Fruit fly (Drosophila melanogaster) whole organism, pupa: ENCODE results near the gene Sas-4.

ENCODE experiments used
- CG10348 ChIP-seq: fragments of 200-800 bp; sonication (Bioruptor generic); IDR thresholded peaks from 2 replicates; pipeline ENCODE4 v1.3.6; 2022; ENCODE audit warnings: missing biosample characterization, missing genetic modification characterization
- CG12605 ChIP-seq: fragments of 200-800 bp; sonication (Bioruptor generic); IDR thresholded peaks from 2 replicates; pipeline ENCODE4 v1.3.6; 2022; ENCODE audit warnings: missing biosample characterization, missing genetic modification characterization
- CG13204 ChIP-seq: fragments of 200-800 bp; sonication (Bioruptor generic); optimal IDR thresholded peaks from 2 replicates; lab custom pipeline; 2018; ENCODE audit warnings: missing biosample characterization, mild to moderate bottlenecking, missing genetic modification characterization, moderate library complexity
- CG14655 ChIP-seq: fragments of 200-800 bp; sonication (Bioruptor generic); optimal IDR thresholded peaks from 3 replicates; lab custom pipeline; 2017; ENCODE audit warnings: mild to moderate bottlenecking, missing biosample characterization, missing genetic modification reagents, missing genetic modification characterization
- CG15710 ChIP-seq: fragments of 200-800 bp; sonication (Bioruptor generic); optimal IDR thresholded peaks from 2 replicates; lab custom pipeline; 2018; ENCODE audit warnings: missing biosample characterization, mild to moderate bottlenecking, missing genetic modification characterization, moderate library complexity
- CG17806 ChIP-seq: fragments of 200-800 bp; sonication (Bioruptor generic); optimal IDR thresholded peaks from 2 replicates; lab custom pipeline; 2018; ENCODE audit warnings: missing biosample characterization, mild to moderate bottlenecking, missing genetic modification characterization, moderate library complexity
- CG32121 ChIP-seq: fragments of 200-800 bp; sonication (Bioruptor generic); IDR thresholded peaks from 2 replicates; pipeline ENCODE4 v1.3.6; 2022; ENCODE audit warnings: missing biosample characterization, missing genetic modification characterization
- CG34367 ChIP-seq: fragments of 200-800 bp; sonication (Bioruptor generic); optimal IDR thresholded peaks from 2 replicates; lab custom pipeline; 2018; ENCODE audit warnings: missing biosample characterization, mild to moderate bottlenecking, missing genetic modification characterization
- CG4496 ChIP-seq: fragments of 200-800 bp; sonication (Bioruptor generic); IDR thresholded peaks from 3 replicates; pipeline ENCODE4 v1.3.6; 2022; ENCODE audit warnings: missing biosample characterization, missing genetic modification characterization
- CG8159 ChIP-seq: fragments of 200-800 bp; sonication (Bioruptor generic); optimal IDR thresholded peaks from 3 replicates; lab custom pipeline; 2018; ENCODE audit warnings: missing biosample characterization, mild to moderate bottlenecking, missing genetic modification characterization, moderate library complexity
- CG8301 ChIP-seq: fragments of 200-800 bp; sonication (Bioruptor generic); optimal IDR thresholded peaks from 2 replicates; lab custom pipeline; 2018; ENCODE audit warnings: missing biosample characterization, mild to moderate bottlenecking, missing genetic modification characterization
- CG9948 ChIP-seq: fragments of 200-800 bp; sonication (Bioruptor generic); optimal IDR thresholded peaks from 2 replicates; lab custom pipeline; 2018; ENCODE audit warnings: missing biosample characterization, mild to moderate bottlenecking, missing genetic modification characterization, moderate library complexity
- D1 ChIP-seq: fragments of 200-800 bp; sonication (Bioruptor generic); optimal IDR thresholded peaks from 2 replicates; lab custom pipeline; 2018; ENCODE audit warnings: missing biosample characterization, mild to moderate bottlenecking, missing genetic modification characterization, moderate library complexity
- EcR ChIP-seq: fragments of 200-800 bp; sonication (Bioruptor generic); optimal IDR thresholded peaks from 3 replicates; lab custom pipeline; 2019; ENCODE audit warnings: missing biosample characterization, missing genetic modification characterization, mild to moderate bottlenecking, moderate library complexity, missing genetic modification reagents
- Ets98B ChIP-seq: fragments of 200-800 bp; sonication (Bioruptor generic); IDR thresholded peaks from 2 replicates; pipeline ENCODE4 v1.3.6; 2022; ENCODE audit warnings: missing biosample characterization, missing genetic modification characterization
- Pif1A ChIP-seq: fragments of 200-800 bp; sonication (Bioruptor generic); optimal IDR thresholded peaks from 3 replicates; lab custom pipeline; 2016; ENCODE audit warnings: missing biosample characterization, missing genetic modification characterization
- Pif1B ChIP-seq: fragments of 200-800 bp; sonication (Bioruptor generic); optimal IDR thresholded peaks from 3 replicates; lab custom pipeline; 2016; ENCODE audit warnings: missing biosample characterization, missing genetic modification characterization
- Snoo ChIP-seq: fragments of 200-800 bp; sonication (Bioruptor generic); optimal IDR thresholded peaks from 3 replicates; lab custom pipeline; 2017; ENCODE audit warnings: missing biosample characterization, mild to moderate bottlenecking, missing genetic modification characterization, inconsistent platforms
- fd96Ca ChIP-seq: fragments of 200-800 bp; sonication (Bioruptor generic); IDR thresholded peaks from 3 replicates; pipeline ENCODE4 v1.3.6; 2022; ENCODE audit warnings: missing biosample characterization, missing genetic modification characterization
- gl ChIP-seq: fragments of 200-800 bp; sonication (Bioruptor generic); optimal IDR thresholded peaks from 2 replicates; lab custom pipeline; 2018; ENCODE audit warnings: missing biosample characterization, mild to moderate bottlenecking, missing genetic modification characterization
- rn ChIP-seq: fragments of 200-800 bp; sonication (Bioruptor generic); IDR thresholded peaks from 2 replicates; pipeline ENCODE4 v1.3.6; 2022; ENCODE audit warnings: missing biosample characterization, missing genetic modification characterization

The Sas-4 gene

dm6 chr3R:7138058-7138457, 13.1 kb upstream of the Sas-4 start:
- TF ChIP-seq gl (tag; lab: Kevin White, UChicago), result no peak
- TF ChIP-seq D1 (tag; lab: Kevin White, UChicago), result no peak
- no peak for TF ChIP-seq Snoo
- TF ChIP-seq Pif1A, result no peak
- no peak for TF ChIP-seq CG17806 (tag; lab: Kevin White, UChicago)
- no peak for TF ChIP-seq CG9948
- no peak for TF ChIP-seq CG34367 (tag; lab: Kevin White, UChicago)
- TF ChIP-seq CG14655 (GFP tag; lab: Kevin White, UChicago), result no peak
- no peak for TF ChIP-seq CG8301 (tag; lab: Kevin White, UChicago)
- no peak for TF ChIP-seq CG12605 (GFP tag; lab: Robert Waterston, UW)
- TF ChIP-seq EcR, result no peak
- no peak for TF ChIP-seq fd96Ca (GFP tag; lab: Robert Waterston, UW)
- TF ChIP-seq CG8159 (tag; lab: Kevin White, UChicago), result no peak

dm6 chr3R:7139188-7140038, 11.8 kb upstream of the Sas-4 start:
- TF ChIP-seq CG8159 (tag; lab: Kevin White, UChicago), result no peak
- no peak for TF ChIP-seq CG34367 (tag; lab: Kevin White, UChicago)
- TF ChIP-seq rn (GFP tag; lab: Robert Waterston, UW), result no peak
- TF ChIP-seq Ets98B (GFP tag; lab: Robert Waterston, UW), result no peak
- TF ChIP-seq CG15710 (tag; lab: Kevin White, UChicago), result no peak
- no peak for TF ChIP-seq CG17806 (tag; lab: Kevin White, UChicago)
- no peak for TF ChIP-seq CG8301 (tag; lab: Kevin White, UChicago)
- no peak for TF ChIP-seq CG12605 (GFP tag; lab: Robert Waterston, UW)
- TF ChIP-seq D1 (tag; lab: Kevin White, UChicago), result no peak
- no peak for TF ChIP-seq CG9948
- TF ChIP-seq CG13204, result no peak
- TF ChIP-seq gl (tag; lab: Kevin White, UChicago), result no peak
- TF ChIP-seq CG14655 (GFP tag; lab: Kevin White, UChicago), result no peak
- no peak for TF ChIP-seq Pif1A

dm6 chr3R:7142580-7142979, 8.6 kb upstream of the Sas-4 start:
- TF ChIP-seq CG4496 (no peak), CG34367 (tag; lab: Kevin White, UChicago) (no peak), CG8159 (tag; lab: Kevin White, UChicago) (no peak), Snoo (no peak), EcR (no peak), CG9948 (no peak), gl (tag; lab: Kevin White, UChicago) (no peak), CG12605 (GFP tag; lab: Robert Waterston, UW) (no peak), CG17806 (tag; lab: Kevin White, UChicago) (no peak), Pif1B (GFP tag; lab: Kevin White, UChicago) (no peak), CG15710 (tag; lab: Kevin White, UChicago) (no peak), D1 (tag; lab: Kevin White, UChicago) (no peak), fd96Ca (GFP tag; lab: Robert Waterston, UW) (no peak), CG32121 (no peak), CG14655 (GFP tag; lab: Kevin White, UChicago) (no peak), CG8301 (tag; lab: Kevin White, UChicago) (no peak), Ets98B (GFP tag; lab: Robert Waterston, UW) (no peak), CG10348 (GFP tag; lab: Robert Waterston, UW) (no peak)

dm6 chr3R:7144245-7144904, 6.8 kb upstream of the Sas-4 start, which contains the start of the genes CG14610 and CG2656:
Gene CG14610, minus strand, starts transcription at chr3R:7144295.
Gene CG2656, plus strand, starts transcription at chr3R:7144724.
- TF ChIP-seq CG10348 (GFP tag; lab: Robert Waterston, UW), result no peak
- no peak for TF ChIP-seq CG8159 (tag; lab: Kevin White, UChicago)
- TF ChIP-seq D1 (tag; lab: Kevin White, UChicago), result peak; percentile 57
- no peak for TF ChIP-seq Pif1A
- no peak for TF ChIP-seq CG8301 (tag; lab: Kevin White, UChicago)
- no peak for TF ChIP-seq CG14655 (GFP tag; lab: Kevin White, UChicago)
- TF ChIP-seq Snoo, result peak; percentile 50
- TF ChIP-seq fd96Ca (GFP tag; lab: Robert Waterston, UW), result no peak
- no peak for TF ChIP-seq Pif1B (GFP tag; lab: Kevin White, UChicago)
- TF ChIP-seq CG4496, result no peak; the same call in 1 of the 3 replicates
- no peak for TF ChIP-seq rn (GFP tag; lab: Robert Waterston, UW)
- no peak; the same call in 1 of the 2 replicates for TF ChIP-seq Ets98B (GFP tag; lab: Robert Waterston, UW)
- TF ChIP-seq CG13204, result no peak
- TF ChIP-seq CG32121, result peak; percentile 34; the same call in 1 of the 2 replicates
- TF ChIP-seq, all 21 proteins: peak for 3

dm6 chr3R:7154586-7155357, 3.6 kb downstream of the Sas-4 start, which contains the start of gene MAGE:
Gene MAGE, minus strand, starts transcription at chr3R:7155180.
- no peak for TF ChIP-seq CG12605 (GFP tag; lab: Robert Waterston, UW)
- TF ChIP-seq CG4496, result no peak
- TF ChIP-seq gl (tag; lab: Kevin White, UChicago), result no peak
- no peak for TF ChIP-seq CG10348 (GFP tag; lab: Robert Waterston, UW)
- TF ChIP-seq D1 (tag; lab: Kevin White, UChicago), result no peak
- no peak for TF ChIP-seq CG14655 (GFP tag; lab: Kevin White, UChicago)
- TF ChIP-seq Snoo, result no peak
- TF ChIP-seq fd96Ca (GFP tag; lab: Robert Waterston, UW), result no peak
- TF ChIP-seq Pif1A, result no peak
- no peak for TF ChIP-seq CG15710 (tag; lab: Kevin White, UChicago)
- TF ChIP-seq rn (GFP tag; lab: Robert Waterston, UW), result no peak
- TF ChIP-seq CG17806 (tag; lab: Kevin White, UChicago), result no peak
- TF ChIP-seq CG8159 (tag; lab: Kevin White, UChicago), result no peak
- no peak for TF ChIP-seq Ets98B (GFP tag; lab: Robert Waterston, UW)
